Worm (Caenorhabditis elegans): Measurements from ENCODE around the gene irld-66.

DNA sequence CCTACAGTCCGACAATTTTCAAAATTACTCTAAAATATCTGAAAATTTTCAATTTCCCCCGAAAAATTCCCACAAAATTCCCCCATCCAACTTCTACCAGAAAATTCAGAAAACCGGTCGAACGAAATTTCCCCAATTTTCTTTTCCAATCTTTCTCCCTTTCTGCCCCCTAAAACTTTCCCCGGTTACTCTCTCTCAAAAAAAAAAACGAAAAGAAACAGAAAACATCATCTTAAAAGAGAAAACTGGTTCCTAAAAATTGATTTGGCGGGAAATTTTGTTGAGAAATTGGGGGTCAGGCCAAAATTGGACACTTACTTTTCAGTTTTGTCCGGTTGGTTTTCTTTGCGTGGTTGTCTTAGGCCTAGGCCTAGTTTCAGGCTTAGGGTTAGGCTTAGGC is 37.0 kb upstream of the irld-66 start:
- no peak for TF ChIP-seq ham-2 (GFP tag; optimal IDR thresholded peaks at IDR 0.05)
- TF ChIP-seq nhr-76 (tag; optimal IDR thresholded peaks at IDR 0.05), result no peak
- no peak for TF ChIP-seq nhr-28 (tag; optimal IDR thresholded peaks at IDR 0.05)
